Worm (Caenorhabditis elegans): ENCODE data around the gene mett-10.

Gene mett-10

ce11 chrIII:10153003-10153402 lies 38.2 kb downstream of the mett-10 start (continued):
- peak; percentile 7 for TF ChIP-seq snpc-4 (tag; optimal IDR thresholded peaks at IDR 0.05)
- TF ChIP-seq ztf-4 (tag; optimal IDR thresholded peaks at IDR 0.05) = peak; percentile 42
- peak; percentile 23 for TF ChIP-seq lir-3 (tag; optimal IDR thresholded peaks at IDR 0.05; ENCODE audit: poor library complexity)
- TF ChIP-seq ceh-63 (GFP tag; optimal IDR thresholded peaks at IDR 0.05) = no peak
- TF ChIP-seq aha-1 (tag; optimal IDR thresholded peaks at IDR 0.05) = no peak
- no peak for TF ChIP-seq ama-1 (optimal IDR thresholded peaks at IDR 0.05)
- no peak for TF ChIP-seq lin-39 (tag; optimal IDR thresholded peaks at IDR 0.05)
- TF ChIP-seq mep-1 (tag; optimal IDR thresholded peaks at IDR 0.05) = no peak
- TF ChIP-seq dsc-1 (tag; optimal IDR thresholded peaks at IDR 0.05) = no peak
- TF ChIP-seq elt-2 (tag; optimal IDR thresholded peaks at IDR 0.05) = no peak
- TF ChIP-seq sup-37 (GFP tag; optimal IDR thresholded peaks at IDR 0.05) = peak; percentile 5
- TF ChIP-seq F16B12.6 (tag; optimal IDR thresholded peaks at IDR 0.05) = no peak
- no peak for TF ChIP-seq efl-3 (GFP tag; optimal IDR thresholded peaks at IDR 0.05)
- TF ChIP-seq nhr-77 (tag; optimal IDR thresholded peaks at IDR 0.05) = no peak
- TF ChIP-seq hpl-2 (GFP tag; optimal IDR thresholded peaks at IDR 0.05) = no peak
- TF ChIP-seq C16A3.4 (tag; optimal IDR thresholded peaks at IDR 0.05) = peak; percentile 14
- TF ChIP-seq ceh-82 (tag; optimal IDR thresholded peaks at IDR 0.05) = peak in 2 of 3 experiments; percentile 7 to 71
- TF ChIP-seq nhr-20 (tag; optimal IDR thresholded peaks at IDR 0.05) = no peak
- TF ChIP-seq skn-1 (tag; optimal IDR thresholded peaks at IDR 0.05) = no peak
- TF ChIP-seq unc-62 (GFP tag; optimal IDR thresholded peaks at IDR 0.05) = no peak
- no peak for TF ChIP-seq egl-27 (tag; optimal IDR thresholded peaks at IDR 0.05)
- no peak for TF ChIP-seq lin-13 (GFP tag; optimal IDR thresholded peaks at IDR 0.05)
- no peak for TF ChIP-seq irx-1 (tag; optimal IDR thresholded peaks at IDR 0.05)
- TF ChIP-seq ces-1 (GFP tag; optimal IDR thresholded peaks at IDR 0.05) = peak; percentile 42
- TF ChIP-seq nhr-237 (tag; optimal IDR thresholded peaks at IDR 0.05) = no peak
- no peak for TF ChIP-seq tlp-1 (tag; optimal IDR thresholded peaks at IDR 0.05)
- TF ChIP-seq fkh-8 (tag; optimal IDR thresholded peaks at IDR 0.05) = peak; percentile 74
- TF ChIP-seq pag-3 (tag; optimal IDR thresholded peaks at IDR 0.05; ENCODE audit: borderline replicate concordance, insufficient read depth) = no peak
- no peak for TF ChIP-seq lin-15B (tag; optimal IDR thresholded peaks at IDR 0.05)
- TF ChIP-seq fkh-10 (GFP tag; optimal IDR thresholded peaks at IDR 0.05) = peak; percentile 79
- TF ChIP-seq egl-13 (tag; optimal IDR thresholded peaks at IDR 0.05) = peak; percentile 7

- peak; percentile 14 to 16 for TF ChIP-seq lsy-2 (tag; optimal IDR thresholded peaks at IDR 0.05)
- TF ChIP-seq sox-4 (tag; optimal IDR thresholded peaks at IDR 0.05) = no peak
- peak; percentile 22; the same call in 1 of the 2 replicates for TF ChIP-seq nhr-19 (GFP tag; conservative IDR thresholded peaks at IDR 0.05)
- TF ChIP-seq nhr-12 (tag; optimal IDR thresholded peaks at IDR 0.05) = no peak
- TF ChIP-seq snpc-4 (tag; optimal IDR thresholded peaks at IDR 0.05) = no peak
- TF ChIP-seq lin-14 (GFP tag; optimal IDR thresholded peaks at IDR 0.05) = peak; percentile 34
- no peak for TF ChIP-seq zag-1 (tag; optimal IDR thresholded peaks at IDR 0.05)
- peak; percentile 5 for TF ChIP-seq nhr-20 (tag; optimal IDR thresholded peaks at IDR 0.05)
- TF ChIP-seq ets-5 (GFP tag; IDR thresholded peaks at IDR 0.05) = no peak
- TF ChIP-seq tlp-1 (tag; optimal IDR thresholded peaks at IDR 0.05) = no peak
- no peak for TF ChIP-seq aha-1 (tag; optimal IDR thresholded peaks at IDR 0.05)
- TF ChIP-seq ama-1 (optimal IDR thresholded peaks at IDR 0.05) = no peak
- no peak for TF ChIP-seq fos-1 (tag; optimal IDR thresholded peaks at IDR 0.05)
- TF ChIP-seq nhr-71 (tag; optimal IDR thresholded peaks at IDR 0.05) = peak; percentile 73
- TF ChIP-seq snu-23 (GFP tag; optimal IDR thresholded peaks at IDR 0.05) = peak; percentile 15
- TF ChIP-seq isw-1 (GFP tag; IDR thresholded peaks at IDR 0.05) = no peak
- peak; percentile 42 for TF ChIP-seq tbx-2 (tag; optimal IDR thresholded peaks at IDR 0.05)
- TF ChIP-seq ztf-4 (tag; optimal IDR thresholded peaks at IDR 0.05) = peak; percentile 29
- no peak for TF ChIP-seq xbp-1 (tag; optimal IDR thresholded peaks at IDR 0.05)
- no peak for TF ChIP-seq ces-1 (GFP tag; optimal IDR thresholded peaks at IDR 0.05)
Measured at ce11 chrIII:10154993-10155392, 40.2 kb downstream of the mett-10 start.
